Worm (Caenorhabditis elegans) whole organism, young adult: Measurements from ENCODE around the gene C33E10.10.
"Not testable (repeated sequence)": the region's sequence is repeated elsewhere in the genome, so short reads cannot be mapped to it uniquely, and the experiment has no call there.

Experiments
- B0035.1 ChIP-seq: sonication (generic microtip); optimal IDR thresholded peaks from 2 replicates; lab custom pipeline; 2016; ENCODE audit warnings: missing genetic modification characterization, mild to moderate bottlenecking, missing compliant biosample characterization, missing genotype, missing genetic modification reagents
- D2030.7 ChIP-seq: fragments of 200-800 bp; sonication (Bioruptor generic); IDR thresholded peaks from 2 replicates; pipeline ENCODE4 v1.3.6; 2022; ENCODE audit warnings: missing genetic modification reagents, missing genetic modification characterization, missing compliant biosample characterization
- F10E7.11 ChIP-seq: sonication (generic microtip); optimal IDR thresholded peaks from 2 replicates; lab custom pipeline; 2017; ENCODE audit warnings: mild to moderate bottlenecking, missing genetic modification characterization, moderate library complexity, missing compliant biosample characterization
- F33H1.4 ChIP-seq: fragments of 200-800 bp; sonication (Bioruptor generic); IDR thresholded peaks from 2 replicates; pipeline ENCODE4 v1.3.6; 2022; ENCODE audit warnings: missing genetic modification reagents, missing genetic modification characterization, missing compliant biosample characterization
- K12H6.12 ChIP-seq: fragments of 200-800 bp; sonication (Bioruptor generic); optimal IDR thresholded peaks from 2 replicates; lab custom pipeline; 2018; ENCODE audit warnings: mild to moderate bottlenecking, missing genetic modification characterization, missing compliant biosample characterization
- Y53G8AR.9 ChIP-seq: fragments of 200-800 bp; sonication (Bioruptor generic); conservative IDR thresholded peaks from 2 replicates; pipeline ENCODE4 v1.3.6; 2022; ENCODE audit warnings: missing genetic modification reagents, missing genetic modification characterization, missing compliant biosample characterization
- ZK185.1 ChIP-seq: sonication (generic microtip); optimal IDR thresholded peaks from 2 replicates; lab custom pipeline; 2016; ENCODE audit warnings: mild to moderate bottlenecking, missing genetic modification characterization, missing compliant biosample characterization; ENCODE audit not compliant: poor library complexity, severe bottlenecking
- aptf-2 ChIP-seq: fragments of 200-800 bp; sonication (Bioruptor generic); conservative IDR thresholded peaks from 2 replicates; pipeline ENCODE4 v1.3.6; 2022; ENCODE audit warnings: missing genetic modification reagents, missing genetic modification characterization, missing compliant biosample characterization
- aptf-3 ChIP-seq: fragments of 200-800 bp; sonication (Bioruptor generic); IDR thresholded peaks from 2 replicates; pipeline ENCODE4 v1.3.6; 2022; ENCODE audit warnings: missing genetic modification characterization, missing compliant biosample characterization
- cebp-2 ChIP-seq: fragments of 200-800 bp; sonication (Bioruptor generic); IDR thresholded peaks from 2 replicates; pipeline ENCODE4 v1.3.6; 2022; ENCODE audit warnings: missing genetic modification characterization, missing compliant biosample characterization
- ceh-100 ChIP-seq: fragments of 200-800 bp; sonication (Bioruptor generic); IDR thresholded peaks from 2 replicates; pipeline ENCODE4 v1.3.6; 2022; ENCODE audit warnings: missing genetic modification reagents, missing genetic modification characterization, missing compliant biosample characterization
- ceh-27 ChIP-seq: fragments of 200-800 bp; sonication (Bioruptor generic); optimal IDR thresholded peaks from 2 replicates; lab custom pipeline; 2018; ENCODE audit warnings: mild to moderate bottlenecking, missing genetic modification characterization, moderate library complexity, missing compliant biosample characterization
- dox-1 ChIP-seq: fragments of 200-800 bp; sonication (Bioruptor generic); IDR thresholded peaks from 2 replicates; pipeline ENCODE4 v1.3.6; 2022; ENCODE audit warnings: missing genetic modification reagents, missing genetic modification characterization, missing compliant biosample characterization
- dpff-1 ChIP-seq: sonication (generic microtip); optimal IDR thresholded peaks from 2 replicates; lab custom pipeline; 2017; ENCODE audit warnings: mild to moderate bottlenecking, missing genetic modification characterization, missing compliant biosample characterization
- dpl-1 ChIP-seq: fragments of 150-350 bp; optimal IDR thresholded peaks from 2 replicates; lab custom pipeline; 2014; ENCODE audit warnings: missing biosample characterization, missing genetic modification reagents, missing genetic modification characterization
- egl-18 ChIP-seq: fragments of 200-800 bp; sonication (Bioruptor generic); IDR thresholded peaks from 2 replicates; pipeline ENCODE4 v1.3.6; 2022; ENCODE audit warnings: missing genetic modification reagents, missing genetic modification characterization, missing compliant biosample characterization
- egrh-3 ChIP-seq: fragments of 200-800 bp; sonication (Bioruptor generic); IDR thresholded peaks from 2 replicates; pipeline ENCODE4 v1.3.6; 2022; ENCODE audit warnings: missing genetic modification reagents, missing genetic modification characterization, missing compliant biosample characterization
- ekl-4 ChIP-seq: fragments of 200-800 bp; sonication (Bioruptor generic); IDR thresholded peaks from 2 replicates; pipeline ENCODE4 v1.3.6; 2022; ENCODE audit warnings: missing genetic modification reagents, missing genetic modification characterization, missing compliant biosample characterization
- ets-4 ChIP-seq: fragments of 200-800 bp; sonication (Bioruptor generic); optimal IDR thresholded peaks from 2 replicates; lab custom pipeline; 2018; ENCODE audit warnings: mild to moderate bottlenecking, missing genetic modification characterization, missing compliant biosample characterization
- hrde-1 ChIP-seq: sonication (generic microtip); optimal IDR thresholded peaks from 2 replicates; lab custom pipeline; 2016; ENCODE audit warnings: missing genetic modification characterization, mild to moderate bottlenecking, missing compliant biosample characterization, moderate library complexity, missing genotype, missing genetic modification reagents, borderline replicate concordance
- hsf-1 ChIP-seq: fragments of 200-800 bp; sonication (Bioruptor generic); IDR thresholded peaks from 2 replicates; pipeline ENCODE4 v1.3.6; 2022; ENCODE audit warnings: missing genetic modification reagents, missing genetic modification characterization, missing compliant biosample characterization
- lag-1 ChIP-seq: fragments of 200-800 bp; sonication (Bioruptor generic); IDR thresholded peaks from 2 replicates; pipeline ENCODE4 v1.3.6; 2022; ENCODE audit warnings: missing genetic modification reagents, missing genetic modification characterization, missing compliant biosample characterization
- lin-26 ChIP-seq: fragments of 200-800 bp; sonication (Bioruptor generic); IDR thresholded peaks from 2 replicates; pipeline ENCODE4 v1.3.6; 2022; ENCODE audit warnings: missing genetic modification reagents, missing genetic modification characterization, missing compliant biosample characterization
- lin-40 ChIP-seq: sonication (generic microtip); optimal IDR thresholded peaks from 2 replicates; lab custom pipeline; 2016; ENCODE audit warnings: missing genetic modification characterization, mild to moderate bottlenecking, missing compliant biosample characterization, missing genotype, missing genetic modification reagents
- lsl-1 ChIP-seq: fragments of 200-800 bp; sonication (Bioruptor generic); optimal IDR thresholded peaks from 2 replicates; lab custom pipeline; 2018; ENCODE audit warnings: mild to moderate bottlenecking, missing genetic modification characterization, moderate library complexity, missing compliant biosample characterization
- madf-10 ChIP-seq: sonication (generic microtip); optimal IDR thresholded peaks from 2 replicates; lab custom pipeline; 2016; ENCODE audit warnings: mild to moderate bottlenecking, missing genetic modification characterization, missing compliant biosample characterization
- pbrm-1 ChIP-seq: fragments of 200-800 bp; sonication (Bioruptor generic); IDR thresholded peaks from 2 replicates; pipeline ENCODE4 v1.3.6; 2022; ENCODE audit warnings: missing genetic modification reagents, missing genetic modification characterization, missing compliant biosample characterization
- rec-8 ChIP-seq, 2 experiments: sonication (generic microtip); optimal IDR thresholded peaks; 2 replicates each; lab custom pipeline; 2016; ENCODE audit warnings: mild to moderate bottlenecking in 2 of 2, missing genetic modification characterization in 2 of 2, missing genetic modification reagents in 2 of 2, missing genotype in 2 of 2, missing biosample characterization in 1 of 2, missing compliant biosample characterization in 1 of 2, moderate library complexity in 1 of 2
- snpc-1.1 ChIP-seq: sonication (generic microtip); optimal IDR thresholded peaks from 2 replicates; lab custom pipeline; 2017; ENCODE audit warnings: missing genetic modification characterization, mild to moderate bottlenecking, missing compliant biosample characterization, antibody characterized with exemption, moderate library complexity, missing genotype, missing genetic modification reagents; ENCODE audit not compliant: insufficient read depth
- snpc-3.4 ChIP-seq: sonication (generic microtip); optimal IDR thresholded peaks from 2 replicates; lab custom pipeline; 2017; ENCODE audit warnings: missing genetic modification characterization, mild to moderate bottlenecking, missing compliant biosample characterization, antibody characterized with exemption, moderate library complexity, missing genotype, missing genetic modification reagents
- snpc-4 ChIP-seq, 5 experiments: fragments of 150-350 bp in 1 of 5; sonication (generic microtip) in 4 of 5; optimal IDR thresholded peaks; 2 replicates each; lab custom pipeline; 2014 to 2018; ENCODE audit warnings: missing genetic modification characterization in 5 of 5, missing biosample characterization in 3 of 5, antibody characterized with exemption in 2 of 5, mild to moderate bottlenecking in 2 of 5, missing compliant biosample characterization in 2 of 5, missing genotype in 2 of 5, moderate library complexity in 2 of 5, missing genetic modification reagents in 1 of 5
- tlf-1 ChIP-seq: fragments of 200-800 bp; sonication (Bioruptor generic); optimal IDR thresholded peaks from 2 replicates; lab custom pipeline; 2018; ENCODE audit warnings: mild to moderate bottlenecking, missing genetic modification characterization, missing compliant biosample characterization
- zfh-2 ChIP-seq: fragments of 200-800 bp; sonication (Bioruptor generic); conservative IDR thresholded peaks from 2 replicates; pipeline ENCODE4 v1.3.6; 2022; ENCODE audit warnings: missing genetic modification reagents, missing genetic modification characterization, missing compliant biosample characterization
- ztf-18 ChIP-seq: sonication (generic microtip); optimal IDR thresholded peaks from 2 replicates; lab custom pipeline; 2016; ENCODE audit warnings: missing genotype, mild to moderate bottlenecking, missing genetic modification characterization, missing compliant biosample characterization

The C33E10.10 gene

DNA sequence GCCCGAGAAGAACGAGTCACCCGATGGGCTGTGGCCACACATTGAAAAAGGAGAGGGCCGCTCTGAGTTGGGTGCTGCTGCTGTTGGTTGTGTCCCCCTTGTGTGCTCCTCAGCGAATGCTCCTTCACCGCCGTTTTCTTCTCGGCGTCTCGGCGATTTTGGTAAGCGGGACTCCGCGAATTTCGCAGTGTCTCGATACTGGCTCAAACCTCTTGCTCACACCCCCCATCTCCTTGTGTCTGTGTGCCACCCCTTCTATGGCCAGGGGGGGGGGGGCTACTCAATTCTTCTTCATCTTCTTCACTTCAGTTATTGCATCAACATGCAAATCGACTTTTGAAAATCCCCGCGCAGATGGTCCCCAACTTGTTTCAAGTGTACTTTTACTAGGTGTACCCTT, 13.1 kb upstream of the C33E10.10 start:
- TF ChIP-seq aptf-3 (GFP tag; lab: Robert Waterston, UW) (no peak), zfh-2 (GFP tag; lab: Robert Waterston, UW) (peak; percentile 95), lin-40 (tag; lab: Kevin White, UChicago) (no peak), aptf-2 (GFP tag; lab: Robert Waterston, UW) (no peak), ceh-27 (peak; percentile 57), cebp-2 (no peak), dox-1 (GFP tag; lab: Robert Waterston, UW) (peak; percentile 28; the same call in 1 of the 2 replicates), pbrm-1 (GFP tag; lab: Robert Waterston, UW) (peak; percentile 32; the same call in 1 of the 2 replicates), K12H6.12 (tag; lab: Kevin White, UChicago) (peak; percentile 50), lin-26 (0 out of 2 replicates have a peak, but pooled peaks have one; percentile 42), hrde-1 (tag; lab: Kevin White, UChicago) (no peak), ets-4 (GFP tag; lab: Kevin White, UChicago) (no peak), egl-18 (GFP tag; lab: Robert Waterston, UW) (0 out of 2 replicates have a peak, but pooled peaks have one; percentile 32), ekl-4 (GFP tag; lab: Robert Waterston, UW) (no peak), B0035.1 (tag; lab: Kevin White, UChicago) (no peak), dpff-1 (tag; lab: Kevin White, UChicago) (no peak), tlf-1 (GFP tag; lab: Kevin White, UChicago) (no peak), snpc-1.1 (no peak), Y53G8AR.9 (GFP tag; lab: Robert Waterston, UW) (no peak), egrh-3 (peak; percentile 67; the same call in 1 of the 2 replicates), snpc-4 (GFP tag; optimal IDR thresholded peaks at IDR 0.05; lab: Kevin White, UChicago) (no peak), snpc-4 (tag; optimal IDR thresholded peaks at IDR 0.05; lab: Kevin White, UChicago) (no peak), ceh-100 (GFP tag; lab: Robert Waterston, UW) (no peak)

- TF ChIP-seq hsf-1 (GFP tag; lab: Robert Waterston, UW): peak; percentile 90
- peak; percentile 80 for TF ChIP-seq egrh-3
These were observed 9.7 kb upstream of the C33E10.10 start for ce11 chrX:17311525-17311924.

ce11 chrX:17310730-17311312, 9.0 kb upstream of the C33E10.10 start, which contains the start of gene C53C11.4:
Gene C53C11.4, plus strand, starts transcription at chrX:17310908.
- TF ChIP-seq dox-1 (GFP tag; lab: Robert Waterston, UW) (peak; percentile 61), D2030.7 (GFP tag; lab: Robert Waterston, UW) (0 out of 2 replicates have a peak, but pooled peaks have one; percentile 13), hsf-1 (GFP tag; lab: Robert Waterston, UW) (peak; percentile 94), F33H1.4 (GFP tag; lab: Robert Waterston, UW) (peak; percentile 40)

ce11 chrX:17304920-17305319, 3.1 kb upstream of the C33E10.10 start, which contains the start of gene C33E10.1:
Gene C33E10.1, plus strand, starts transcription at chrX:17305220.
- not testable (repeated sequence) for TF ChIP-seq lag-1 (GFP tag; lab: Robert Waterston, UW); dpl-1 (GFP tag; lab: Kevin White, UChicago); rec-8 (tag; optimal IDR thresholded peaks at IDR 0.05; lab: Kevin White, UChicago)

ce11 chrX:17302419-17302818, 619 bp upstream of the C33E10.10 start, which contains the start of gene fbxa-120:
Gene fbxa-120, plus strand, starts transcription at chrX:17302719.
- no peak for TF ChIP-seq ceh-100 (GFP tag; lab: Robert Waterston, UW)
- no peak for TF ChIP-seq snpc-3.4 (tag; lab: Kevin White, UChicago)
- no peak for TF ChIP-seq ekl-4 (GFP tag; lab: Robert Waterston, UW)
- no peak for TF ChIP-seq madf-10 (tag; lab: Kevin White, UChicago)
- TF ChIP-seq ets-4 (GFP tag; lab: Kevin White, UChicago): no peak
- TF ChIP-seq lsl-1: no peak
- no peak for TF ChIP-seq K12H6.12 (tag; lab: Kevin White, UChicago)
- no peak for TF ChIP-seq dpff-1 (tag; lab: Kevin White, UChicago)
- no peak for TF ChIP-seq zfh-2 (GFP tag; lab: Robert Waterston, UW)
- no peak for TF ChIP-seq F10E7.11 (tag; lab: Kevin White, UChicago)
- TF ChIP-seq D2030.7 (GFP tag; lab: Robert Waterston, UW): no peak
- no peak for TF ChIP-seq B0035.1 (tag; lab: Kevin White, UChicago)
- TF ChIP-seq ztf-18: no peak
- TF ChIP-seq ZK185.1 (tag; lab: Kevin White, UChicago): no peak
- TF ChIP-seq, all 124 proteins: peak for 0
